Worm (Caenorhabditis elegans): ENCODE results near the gene srh-299.

srh-299 gene

ce11 chrV:15863042-15863441 is at the start of gene srh-299:
Gene srh-299, plus strand, starts transcription at chrV:15863342.
- no peak for TF ChIP-seq Y22D7AL.16 (tag; optimal IDR thresholded peaks at IDR 0.05)
- no peak for TF ChIP-seq nhr-11 (tag; optimal IDR thresholded peaks at IDR 0.05)
- no peak for TF ChIP-seq hlh-30 (tag; optimal IDR thresholded peaks at IDR 0.05; ENCODE audit: insufficient read depth)
- no peak for TF ChIP-seq mec-3 (tag; optimal IDR thresholded peaks at IDR 0.05; ENCODE audit: borderline replicate concordance)

- TF ChIP-seq ceh-24 (tag; optimal IDR thresholded peaks at IDR 0.05): no peak
- TF ChIP-seq pat-9 (tag; optimal IDR thresholded peaks at IDR 0.05): no peak
- TF ChIP-seq hlh-30 (tag; optimal IDR thresholded peaks at IDR 0.05; ENCODE audit: insufficient read depth): no peak
- no peak for TF ChIP-seq hlh-8 (tag; optimal IDR thresholded peaks at IDR 0.05)
- TF ChIP-seq rnt-1 (tag; optimal IDR thresholded peaks at IDR 0.05): no peak
- no peak for TF ChIP-seq pqm-1 (tag; optimal IDR thresholded peaks at IDR 0.05)
- TF ChIP-seq ceh-19 (GFP tag; optimal IDR thresholded peaks at IDR 0.05): no peak
- no peak for TF ChIP-seq ceh-18 (tag; optimal IDR thresholded peaks at IDR 0.05)
- no peak for TF ChIP-seq odd-2 (tag; optimal IDR thresholded peaks at IDR 0.05)
Observed at ce11 chrV:15815962-15816432, 47.1 kb upstream of the srh-299 start, which contains the start of the genes fbxa-69 and F54B8.4. Gene fbxa-69, minus strand, starts transcription at chrV:15815971. Gene F54B8.4, plus strand, starts transcription at chrV:15816382.

ce11 chrV:15817746-15818145 is 45.4 kb upstream of the srh-299 start, which contains the start of gene abf-3:
Gene abf-3, minus strand, starts transcription at chrV:15817846.
- TF ChIP-seq elt-2 (tag; optimal IDR thresholded peaks at IDR 0.05): no peak
- TF ChIP-seq ceh-18 (tag; optimal IDR thresholded peaks at IDR 0.05): no peak
- TF ChIP-seq fkh-6 (tag; optimal IDR thresholded peaks at IDR 0.05): no peak
- no peak for TF ChIP-seq dve-1 (tag; optimal IDR thresholded peaks at IDR 0.05)
- no peak for TF ChIP-seq nhr-11 (tag; optimal IDR thresholded peaks at IDR 0.05)
- TF ChIP-seq ceh-48 (tag; optimal IDR thresholded peaks at IDR 0.05): no peak
- TF ChIP-seq ceh-19 (GFP tag; optimal IDR thresholded peaks at IDR 0.05): no peak
- no peak for TF ChIP-seq zip-5 (tag; optimal IDR thresholded peaks at IDR 0.05)
- no peak for TF ChIP-seq mec-3 (tag; optimal IDR thresholded peaks at IDR 0.05; ENCODE audit: borderline replicate concordance)
- no peak for TF ChIP-seq ceh-6 (GFP tag; optimal IDR thresholded peaks at IDR 0.05)
- no peak for TF ChIP-seq ama-1 (optimal IDR thresholded peaks at IDR 0.05)

- no peak for TF ChIP-seq unc-42 (tag; optimal IDR thresholded peaks at IDR 0.05)
- no peak for TF ChIP-seq ceh-48 (tag; optimal IDR thresholded peaks at IDR 0.05)
- no peak for TF ChIP-seq lin-11 (tag; optimal IDR thresholded peaks at IDR 0.05)
- TF ChIP-seq sdc-2 (tag; optimal IDR thresholded peaks at IDR 0.05): no peak
- TF ChIP-seq pha-4 (tag; optimal IDR thresholded peaks at IDR 0.05): no peak
- TF ChIP-seq gmeb-2 (tag; optimal IDR thresholded peaks at IDR 0.05): no peak
- no peak for TF ChIP-seq ztf-16 (tag; optimal IDR thresholded peaks at IDR 0.05)
- no peak for TF ChIP-seq pros-1 (tag; optimal IDR thresholded peaks at IDR 0.05)
- TF ChIP-seq unc-55 (GFP tag; optimal IDR thresholded peaks at IDR 0.05): no peak
- no peak for TF ChIP-seq rnt-1 (tag; optimal IDR thresholded peaks at IDR 0.05)
- TF ChIP-seq ceh-34 (tag; optimal IDR thresholded peaks at IDR 0.05): no peak
- no peak for TF ChIP-seq ceh-19 (GFP tag; optimal IDR thresholded peaks at IDR 0.05)
- TF ChIP-seq pag-3 (tag; optimal IDR thresholded peaks at IDR 0.05; ENCODE audit: borderline replicate concordance): no peak
- no peak for TF ChIP-seq npax-4 (tag; optimal IDR thresholded peaks at IDR 0.05)
- TF ChIP-seq nhr-232 (tag; optimal IDR thresholded peaks at IDR 0.05): no peak
- TF ChIP-seq ahr-1 (tag; optimal IDR thresholded peaks at IDR 0.05): no peak
- TF ChIP-seq T23F11.4 (GFP tag; optimal IDR thresholded peaks at IDR 0.05): no peak
Observed at ce11 chrV:15819983-15820382, 43.2 kb upstream of the srh-299 start, which contains the start of gene srbc-48. Gene srbc-48, plus strand, starts transcription at chrV:15820283.

- no peak for TF ChIP-seq fkh-6 (tag; optimal IDR thresholded peaks at IDR 0.05)
- TF ChIP-seq hlh-8 (tag; optimal IDR thresholded peaks at IDR 0.05): no peak
- TF ChIP-seq npax-4 (tag; optimal IDR thresholded peaks at IDR 0.05): no peak
- TF ChIP-seq K02D7.2 (tag; optimal IDR thresholded peaks at IDR 0.05): no peak
- TF ChIP-seq hlh-30 (tag; optimal IDR thresholded peaks at IDR 0.05; ENCODE audit: insufficient read depth): no peak
- TF ChIP-seq nhr-11 (tag; optimal IDR thresholded peaks at IDR 0.05): no peak
- TF ChIP-seq ztf-16 (tag; optimal IDR thresholded peaks at IDR 0.05): no peak
- TF ChIP-seq odd-2 (tag; optimal IDR thresholded peaks at IDR 0.05): no peak
- TF ChIP-seq ceh-6 (GFP tag; optimal IDR thresholded peaks at IDR 0.05): no peak
Observed at ce11 chrV:15821398-15821797, 41.7 kb upstream of the srh-299 start, which contains the start of gene srbc-49. Gene srbc-49, plus strand, starts transcription at chrV:15821698.

Data from whole organism, late embryonic.